Fruit fly (Drosophila melanogaster) whole organism: ENCODE results near the gene Blos2.

Experiments used
- CG8478 ChIP-seq: fragments of >200 bp; optimal IDR thresholded peaks from 2 replicates; lab custom pipeline; 2018; ENCODE audit warnings: inconsistent platforms
- EcR ChIP-seq, 2 experiments: fragments of >200 bp; optimal IDR thresholded peaks; 2 replicates each; lab custom pipeline; 2017; ENCODE audit warnings: missing biosample characterization in 2 of 2, missing genetic modification characterization in 2 of 2, missing genetic modification reagents in 2 of 2
- psq ChIP-seq: fragments of >200 bp; optimal IDR thresholded peaks from 2 replicates; lab custom pipeline; 2017
- usp ChIP-seq: fragments of >200 bp; optimal IDR thresholded peaks from 2 replicates; lab custom pipeline; 2017; ENCODE audit warnings: missing biosample characterization, missing genetic modification characterization, mixed read lengths

- no peak for TF ChIP-seq psq (lab: Kevin White, UChicago)
- no peak for TF ChIP-seq usp (GFP tag; lab: Kevin White, UChicago)
- TF ChIP-seq EcR (GFP tag; optimal IDR thresholded peaks at IDR 0.05; lab: Kevin White, UChicago) = no peak
- TF ChIP-seq CG8478 (lab: Kevin White, UChicago) = no peak
Observed at dm6 chr3L:11074043-11074853, 12.9 kb downstream of the Blos2 start, which contains the start of the genes Pfdn2 and Noc1.
